Worm (Caenorhabditis elegans): ENCODE measurements around the gene jud-4.

ce11 chrX:15309138-15309537 is 25.2 kb downstream of the jud-4 start, which contains the start of gene nhr-91:
- TF ChIP-seq ama-1 (optimal IDR thresholded peaks at IDR 0.05) (no peak), ceh-13 (GFP tag; optimal IDR thresholded peaks at IDR 0.05) (no peak), B0310.2 (tag; optimal IDR thresholded peaks at IDR 0.05) (no peak), pes-1 (GFP tag; IDR thresholded peaks at IDR 0.05) (no peak), aly-1 (tag; optimal IDR thresholded peaks at IDR 0.05) (no peak), flt-1 (GFP tag; IDR thresholded peaks at IDR 0.05) (no peak), hmbx-1 (tag; optimal IDR thresholded peaks at IDR 0.05) (no peak), F13C5.2 (tag; optimal IDR thresholded peaks at IDR 0.05) (no peak), hnd-1 (tag; optimal IDR thresholded peaks at IDR 0.05) (no peak), tra-4 (tag; optimal IDR thresholded peaks at IDR 0.05) (no peak), scrt-1 (GFP tag; IDR thresholded peaks at IDR 0.05) (no peak), ets-7 (tag; optimal IDR thresholded peaks at IDR 0.05) (no peak), sea-1 (GFP tag; conservative IDR thresholded peaks at IDR 0.05) (no peak), tbx-37 (GFP tag; conservative IDR thresholded peaks at IDR 0.05) (no peak)
